Fruit fly (Drosophila melanogaster) S2 (cell line): ENCODE results near the gene CG34382.

Experiments used
- CG8478 ChIP-seq: fragments of >200 bp; optimal IDR thresholded peaks from 2 replicates; lab custom pipeline; 2018
- CTCF ChIP-seq, 2 experiments: fragments of >200 bp; optimal IDR thresholded peaks; 2 replicates each; lab custom pipeline; 2018

- TF ChIP-seq CG8478 = no peak
- no peak for TF ChIP-seq CTCF (optimal IDR thresholded peaks at IDR 0.05; lab: Kevin White, UChicago)
These were observed 25.5 kb upstream of the CG34382 start for dm6 chr3L:9853140-9853746.
